Worm (Caenorhabditis elegans) whole organism, young adult: Measurements from ENCODE around the gene str-61.

Experiments used
- B0019.2 ChIP-seq: fragments of 200-800 bp; sonication (Bioruptor generic); conservative IDR thresholded peaks from 2 replicates; pipeline ENCODE4 v1.3.6; 2022; ENCODE audit warnings: missing genetic modification reagents, missing genetic modification characterization, missing compliant biosample characterization
- B0035.1 ChIP-seq: sonication (generic microtip); optimal IDR thresholded peaks from 2 replicates; lab custom pipeline; 2016; ENCODE audit warnings: missing genetic modification characterization, mild to moderate bottlenecking, missing compliant biosample characterization, missing genotype, missing genetic modification reagents
- B0261.1 ChIP-seq: sonication (generic microtip); optimal IDR thresholded peaks from 2 replicates; lab custom pipeline; 2016; ENCODE audit warnings: mild to moderate bottlenecking, missing genetic modification characterization, moderate library complexity, missing compliant biosample characterization
- F52B5.7 ChIP-seq: sonication (generic microtip); optimal IDR thresholded peaks from 2 replicates; lab custom pipeline; 2016; ENCODE audit warnings: mild to moderate bottlenecking, missing genetic modification characterization, missing compliant biosample characterization
- T26A5.8 ChIP-seq: sonication (generic microtip); optimal IDR thresholded peaks from 2 replicates; lab custom pipeline; 2016; ENCODE audit warnings: missing genetic modification characterization, missing compliant biosample characterization
- Y56A3A.18 ChIP-seq: fragments of 200-800 bp; sonication (Bioruptor generic); IDR thresholded peaks from 2 replicates; pipeline ENCODE4 v1.3.6; 2022; ENCODE audit warnings: missing genetic modification reagents, missing genetic modification characterization, missing compliant biosample characterization
- Y95B8A.8 ChIP-seq: fragments of 200-800 bp; sonication (Bioruptor generic); IDR thresholded peaks from 2 replicates; pipeline ENCODE4 v1.3.6; 2022; ENCODE audit warnings: missing genetic modification reagents, missing genetic modification characterization, missing compliant biosample characterization
- ZK185.1 ChIP-seq: sonication (generic microtip); optimal IDR thresholded peaks from 2 replicates; lab custom pipeline; 2016; ENCODE audit warnings: mild to moderate bottlenecking, missing genetic modification characterization, missing compliant biosample characterization; ENCODE audit not compliant: poor library complexity, severe bottlenecking
- attf-5 ChIP-seq: fragments of 200-800 bp; sonication (Bioruptor generic); optimal IDR thresholded peaks from 2 replicates; lab custom pipeline; 2018; ENCODE audit warnings: mild to moderate bottlenecking, missing genetic modification characterization, missing compliant biosample characterization
- ceh-27 ChIP-seq: fragments of 200-800 bp; sonication (Bioruptor generic); optimal IDR thresholded peaks from 2 replicates; lab custom pipeline; 2018; ENCODE audit warnings: mild to moderate bottlenecking, missing genetic modification characterization, moderate library complexity, missing compliant biosample characterization
- ceh-79 ChIP-seq: sonication (generic microtip); optimal IDR thresholded peaks from 2 replicates; lab custom pipeline; 2017; ENCODE audit warnings: mild to moderate bottlenecking, missing genetic modification characterization, missing compliant biosample characterization
- ceh-91 ChIP-seq: fragments of 200-800 bp; sonication (Bioruptor generic); IDR thresholded peaks from 2 replicates; pipeline ENCODE4 v1.3.6; 2022; ENCODE audit warnings: missing genetic modification reagents, missing genetic modification characterization, missing compliant biosample characterization
- dpff-1 ChIP-seq: sonication (generic microtip); optimal IDR thresholded peaks from 2 replicates; lab custom pipeline; 2017; ENCODE audit warnings: mild to moderate bottlenecking, missing genetic modification characterization, missing compliant biosample characterization
- efl-1 ChIP-seq: fragments of 150-350 bp; optimal IDR thresholded peaks from 2 replicates; lab custom pipeline; 2014; ENCODE audit warnings: missing biosample characterization, missing genetic modification reagents, missing genetic modification characterization
- ets-4 ChIP-seq: fragments of 200-800 bp; sonication (Bioruptor generic); optimal IDR thresholded peaks from 2 replicates; lab custom pipeline; 2018; ENCODE audit warnings: mild to moderate bottlenecking, missing genetic modification characterization, missing compliant biosample characterization
- hlh-12 ChIP-seq: sonication (generic microtip); optimal IDR thresholded peaks from 2 replicates; lab custom pipeline; 2016; ENCODE audit warnings: missing genetic modification characterization, missing compliant biosample characterization
- hrde-1 ChIP-seq: sonication (generic microtip); optimal IDR thresholded peaks from 2 replicates; lab custom pipeline; 2016; ENCODE audit warnings: missing genetic modification characterization, mild to moderate bottlenecking, missing compliant biosample characterization, moderate library complexity, missing genotype, missing genetic modification reagents, borderline replicate concordance
- hsf-1 ChIP-seq: fragments of 200-800 bp; sonication (Bioruptor generic); IDR thresholded peaks from 2 replicates; pipeline ENCODE4 v1.3.6; 2022; ENCODE audit warnings: missing genetic modification reagents, missing genetic modification characterization, missing compliant biosample characterization
- let-526 ChIP-seq: fragments of 200-800 bp; sonication (Bioruptor generic); IDR thresholded peaks from 2 replicates; pipeline ENCODE4 v1.3.6; 2022; ENCODE audit warnings: missing genetic modification reagents, missing genetic modification characterization, missing compliant biosample characterization
- let-607 ChIP-seq, 2 experiments: fragments of 200-800 bp in 1 of 2; sonication (Bioruptor generic) in 1 of 2; sonication (generic microtip) in 1 of 2; optimal IDR thresholded peaks; 2 replicates each; lab custom pipeline; 2016 to 2018; ENCODE audit warnings: mild to moderate bottlenecking in 2 of 2, missing compliant biosample characterization in 2 of 2, missing genetic modification characterization in 2 of 2, moderate library complexity in 2 of 2, missing genotype in 1 of 2
- lin-40 ChIP-seq: sonication (generic microtip); optimal IDR thresholded peaks from 2 replicates; lab custom pipeline; 2016; ENCODE audit warnings: missing genetic modification characterization, mild to moderate bottlenecking, missing compliant biosample characterization, missing genotype, missing genetic modification reagents
- madf-8 ChIP-seq: fragments of 200-800 bp; sonication (Bioruptor generic); conservative IDR thresholded peaks from 2 replicates; pipeline ENCODE4 v1.3.6; 2022; ENCODE audit warnings: missing genetic modification reagents, missing genetic modification characterization, missing compliant biosample characterization
- mes-4 ChIP-seq: sonication (generic microtip); optimal IDR thresholded peaks from 2 replicates; lab custom pipeline; 2016; ENCODE audit warnings: missing genotype, missing genetic modification characterization, missing compliant biosample characterization
- nfyb-1 ChIP-seq: fragments of 200-800 bp; sonication (Bioruptor generic); IDR thresholded peaks from 2 replicates; pipeline ENCODE4 v1.3.6; 2022; ENCODE audit warnings: missing genetic modification reagents, missing genetic modification characterization, missing compliant biosample characterization
- nhr-120 ChIP-seq: fragments of 200-800 bp; sonication (Bioruptor generic); IDR thresholded peaks from 2 replicates; pipeline ENCODE4 v1.3.6; 2022; ENCODE audit warnings: missing genetic modification characterization, missing compliant biosample characterization
- nhr-179 ChIP-seq: sonication (generic microtip); optimal IDR thresholded peaks from 2 replicates; lab custom pipeline; 2016; ENCODE audit warnings: mild to moderate bottlenecking, missing genetic modification characterization, missing compliant biosample characterization
- nhr-80 ChIP-seq: sonication (generic microtip); optimal IDR thresholded peaks from 2 replicates; lab custom pipeline; 2016; ENCODE audit warnings: missing genetic modification characterization, missing compliant biosample characterization
- pha-4 ChIP-seq: fragments of 150-350 bp; sonication (generic microtip); optimal IDR thresholded peaks from 2 replicates; lab custom pipeline; 2014; ENCODE audit warnings: missing biosample characterization, missing genetic modification reagents, missing genetic modification characterization
- sea-2 ChIP-seq: fragments of 200-800 bp; sonication (Bioruptor generic); IDR thresholded peaks from 2 replicates; pipeline ENCODE4 v1.3.6; 2022; ENCODE audit warnings: missing genetic modification characterization, missing compliant biosample characterization
- snpc-1.3 ChIP-seq: sonication (generic microtip); optimal IDR thresholded peaks from 2 replicates; lab custom pipeline; 2017; ENCODE audit warnings: missing genetic modification characterization, mild to moderate bottlenecking, missing compliant biosample characterization, antibody characterized with exemption, moderate library complexity, missing genotype, missing genetic modification reagents; ENCODE audit not compliant: insufficient read depth
- snpc-4 ChIP-seq, 5 experiments: fragments of 150-350 bp in 1 of 5; sonication (generic microtip) in 4 of 5; optimal IDR thresholded peaks; 2 replicates each; lab custom pipeline; 2014 to 2018; ENCODE audit warnings: missing genetic modification characterization in 5 of 5, missing biosample characterization in 3 of 5, antibody characterized with exemption in 2 of 5, mild to moderate bottlenecking in 2 of 5, missing compliant biosample characterization in 2 of 5, missing genotype in 2 of 5, moderate library complexity in 2 of 5, missing genetic modification reagents in 1 of 5
- unc-130 ChIP-seq: sonication (generic microtip); optimal IDR thresholded peaks from 2 replicates; lab custom pipeline; 2016; ENCODE audit warnings: missing genetic modification reagents, missing genetic modification characterization, missing compliant biosample characterization
- unc-62 ChIP-seq: fragments of 150-350 bp; optimal IDR thresholded peaks from 2 replicates; lab custom pipeline; 2014; ENCODE audit warnings: missing biosample characterization, missing genetic modification reagents, missing genetic modification characterization
- ztf-26 ChIP-seq: sonication (generic microtip); optimal IDR thresholded peaks from 2 replicates; lab custom pipeline; 2017; ENCODE audit warnings: missing genetic modification characterization, missing compliant biosample characterization
- ztf-3 ChIP-seq: fragments of 200-800 bp; sonication (Bioruptor generic); optimal IDR thresholded peaks from 2 replicates; lab custom pipeline; 2018; ENCODE audit warnings: mild to moderate bottlenecking, missing genetic modification characterization, missing compliant biosample characterization
- ztf-6 ChIP-seq: fragments of 200-800 bp; sonication (Bioruptor generic); IDR thresholded peaks from 2 replicates; pipeline ENCODE4 v1.3.6; 2022; ENCODE audit warnings: missing genetic modification reagents, missing genetic modification characterization, missing compliant biosample characterization

str-61 gene

DNA sequence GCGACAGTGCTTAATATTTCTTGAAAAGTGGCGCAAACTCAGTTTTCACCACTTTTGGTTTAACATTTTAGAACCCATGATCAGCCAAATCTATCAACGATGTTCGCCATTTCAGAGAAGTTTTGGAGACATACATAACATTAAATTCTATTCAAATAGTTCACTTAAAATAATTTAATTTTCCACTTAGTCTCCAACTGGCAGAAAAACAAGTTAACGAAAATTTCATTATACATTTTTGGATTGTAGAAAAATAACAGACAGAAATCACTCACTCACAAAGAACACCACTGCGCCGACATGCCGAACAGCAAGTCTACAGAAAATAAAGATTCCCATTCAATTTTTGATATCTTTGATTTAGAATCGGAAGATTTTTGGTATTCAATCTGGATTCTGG lies 8.9 kb upstream of the str-61 start, which contains the start of gene srw-44:
Gene srw-44 (plus strand): TSS at position 301 of the 400 bp plus-strand sequence.
- TF ChIP-seq hlh-12 (tag; lab: Kevin White, UChicago) (no peak), ztf-3 (GFP tag; lab: Kevin White, UChicago) (no peak), ceh-79 (tag; lab: Kevin White, UChicago) (no peak), B0019.2 (GFP tag; lab: Robert Waterston, UW) (no peak), hsf-1 (GFP tag; lab: Robert Waterston, UW) (no peak), snpc-1.3 (tag; lab: Kevin White, UChicago) (no peak), ceh-91 (no peak), Y95B8A.8 (GFP tag; lab: Robert Waterston, UW) (no peak), hrde-1 (tag; lab: Kevin White, UChicago) (no peak), nfyb-1 (GFP tag; lab: Robert Waterston, UW) (no peak), ztf-26 (tag; lab: Kevin White, UChicago) (no peak), ceh-27 (GFP tag; lab: Kevin White, UChicago) (no peak), T26A5.8 (no peak)

DNA sequence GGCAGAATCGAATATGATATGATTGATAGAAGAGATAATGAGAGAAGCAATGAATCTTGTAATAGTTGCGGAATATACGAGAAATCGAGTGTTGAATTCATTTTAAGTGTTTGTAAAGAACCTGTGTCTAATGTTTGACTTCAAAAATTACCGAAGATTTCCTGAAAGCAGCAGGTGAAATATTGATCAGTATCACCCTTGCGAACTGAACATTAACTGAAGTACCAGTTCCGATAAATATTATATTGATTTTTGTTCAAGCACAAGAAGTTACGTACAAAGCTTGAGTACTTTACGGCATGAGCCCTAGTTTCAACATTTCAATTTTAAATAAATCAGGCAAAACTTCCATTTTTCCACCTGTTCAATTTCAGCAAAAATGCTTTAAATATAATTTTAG lies 8.1 kb upstream of the str-61 start, which contains the start of gene srz-103:
Gene srz-103 (minus strand): TSS at position 101 of the 400 bp plus-strand sequence.
- TF ChIP-seq F52B5.7 (no peak), B0019.2 (GFP tag; lab: Robert Waterston, UW) (no peak), ztf-6 (GFP tag; lab: Robert Waterston, UW) (no peak), B0261.1 (tag; lab: Kevin White, UChicago) (no peak), dpff-1 (tag; lab: Kevin White, UChicago) (no peak), ceh-79 (tag; lab: Kevin White, UChicago) (no peak), madf-8 (GFP tag; lab: Robert Waterston, UW) (no peak), efl-1 (GFP tag; lab: Kevin White, UChicago) (no peak), nhr-120 (no peak), snpc-1.3 (tag; lab: Kevin White, UChicago) (no peak)

DNA sequence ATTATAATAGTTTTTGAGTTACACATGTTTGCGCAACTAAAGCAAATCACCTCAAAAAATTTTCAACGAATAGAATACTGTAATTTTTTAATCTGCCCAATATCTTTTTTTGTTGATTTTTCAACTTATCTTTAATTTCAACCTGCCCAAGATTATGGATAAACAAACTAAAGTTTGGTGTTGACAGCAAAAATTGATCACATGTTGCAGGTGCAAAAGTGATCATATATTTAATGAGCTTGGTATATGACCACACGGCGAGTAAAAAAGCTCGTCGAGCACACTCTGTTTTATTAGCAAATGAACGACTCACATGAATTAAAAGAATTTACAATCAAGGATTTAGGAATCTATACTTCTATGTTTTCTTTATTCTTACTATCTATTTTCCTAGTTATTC lies 4.5 kb upstream of the str-61 start, which contains the start of gene srz-1:
Gene srz-1 (plus strand): TSS at position 301 of the 400 bp plus-strand sequence.
- no peak for TF ChIP-seq let-526 (GFP tag; lab: Robert Waterston, UW)
- TF ChIP-seq pha-4 (tag; lab: Kevin White, UChicago) = no peak

DNA sequence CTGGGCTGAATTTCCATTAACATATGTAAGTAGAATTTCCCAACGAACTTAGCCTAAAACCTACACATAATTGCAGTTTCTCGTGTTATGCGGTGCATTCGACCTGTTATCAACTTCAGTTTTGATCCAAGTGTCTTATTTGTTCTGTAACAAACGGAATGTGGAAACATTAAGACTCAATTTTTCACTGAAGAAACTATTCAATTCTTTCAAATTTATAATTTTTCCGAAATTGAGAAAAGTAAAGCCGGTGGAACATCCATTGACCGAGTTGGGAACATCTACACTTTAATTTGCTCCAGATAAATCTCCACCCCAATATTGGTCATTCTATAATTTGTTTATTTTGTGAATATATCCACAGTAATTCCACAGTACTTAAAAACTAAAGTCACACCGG lies 3.3 kb upstream of the str-61 start:
- TF ChIP-seq efl-1 (GFP tag; lab: Kevin White, UChicago) (no peak), mes-4 (tag; lab: Kevin White, UChicago) (no peak), attf-5 (GFP tag; lab: Kevin White, UChicago) (no peak), ZK185.1 (tag; lab: Kevin White, UChicago) (no peak), lin-40 (tag; lab: Kevin White, UChicago) (no peak), Y56A3A.18 (GFP tag; lab: Robert Waterston, UW) (no peak), nhr-179 (tag; lab: Kevin White, UChicago) (no peak), B0035.1 (no peak), ets-4 (GFP tag; lab: Kevin White, UChicago) (no peak), let-607 (tag; optimal IDR thresholded peaks at IDR 0.05; lab: Kevin White, UChicago) (no peak), ztf-6 (GFP tag; lab: Robert Waterston, UW) (no peak), sea-2 (no peak), nhr-80 (no peak), madf-8 (GFP tag; lab: Robert Waterston, UW) (no peak), snpc-4 (GFP tag; optimal IDR thresholded peaks at IDR 0.05; lab: Kevin White, UChicago) (no peak), snpc-4 (tag; optimal IDR thresholded peaks at IDR 0.05; lab: Kevin White, UChicago) (no peak), unc-62 (GFP tag; lab: Kevin White, UChicago) (no peak), unc-130 (GFP tag; lab: Kevin White, UChicago) (no peak), hrde-1 (tag; lab: Kevin White, UChicago) (no peak)
- TF ChIP-seq, all 124 proteins: peak for 0
